Worm (Caenorhabditis elegans): ENCODE results near the gene T24B8.7.

Gene T24B8.7

DNA sequence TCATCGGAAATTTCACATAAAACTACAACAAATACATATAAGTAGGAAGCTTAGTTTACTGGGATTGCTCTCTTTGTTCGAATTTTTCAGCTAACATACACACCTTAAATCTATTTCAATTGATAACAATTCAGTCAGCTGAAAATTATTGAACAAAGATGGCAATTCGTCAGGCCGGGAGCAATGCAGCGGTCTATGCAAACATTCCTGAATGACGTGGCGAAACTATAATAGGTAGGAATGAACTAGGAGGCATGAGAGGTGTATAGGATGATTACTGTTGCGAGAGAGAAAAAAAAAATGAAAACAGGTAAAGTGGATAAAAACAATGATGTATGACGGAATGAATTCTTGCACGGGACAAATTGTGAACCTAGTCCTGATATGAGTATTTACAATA, 11.4 kb downstream of the T24B8.7 start:
- TF ChIP-seq fos-1 (tag; optimal IDR thresholded peaks at IDR 0.05) (peak; percentile 71), unc-55 (GFP tag; optimal IDR thresholded peaks at IDR 0.05) (no peak), nhr-6 (tag; optimal IDR thresholded peaks at IDR 0.05) (no peak)

DNA sequence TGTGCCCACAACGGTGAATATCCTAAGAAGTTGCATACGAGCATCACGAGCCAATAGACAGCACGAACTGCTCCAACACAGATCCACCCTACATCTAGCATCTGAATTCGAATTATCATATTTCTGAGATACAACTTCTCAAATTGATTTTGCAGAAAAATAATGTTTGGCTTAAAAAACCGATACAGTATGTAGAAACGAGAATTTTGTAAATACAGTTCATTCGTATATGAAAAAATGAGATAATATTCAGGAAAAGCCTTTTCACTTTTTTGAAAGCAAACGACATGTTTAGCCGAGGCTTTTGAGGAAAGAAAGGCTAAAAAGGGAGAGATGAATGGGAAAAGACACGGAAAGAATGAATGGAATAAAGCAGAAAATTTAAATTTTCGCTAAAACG, 12.2 kb downstream of the T24B8.7 start, which contains the start of gene F37B12.3:
Gene F37B12.3, minus strand, starts transcription at position 101 of the 400 bp plus-strand sequence.
- TF ChIP-seq alr-1 (tag; optimal IDR thresholded peaks at IDR 0.05) (no peak), nhr-237 (tag; optimal IDR thresholded peaks at IDR 0.05) (no peak), mbf-1 (tag; optimal IDR thresholded peaks at IDR 0.05) (no peak), aly-2 (tag; optimal IDR thresholded peaks at IDR 0.05) (no peak), nhr-77 (tag; optimal IDR thresholded peaks at IDR 0.05) (no peak), unc-39 (tag; optimal IDR thresholded peaks at IDR 0.05) (no peak), nhr-10 (tag; optimal IDR thresholded peaks at IDR 0.05) (no peak)

DNA sequence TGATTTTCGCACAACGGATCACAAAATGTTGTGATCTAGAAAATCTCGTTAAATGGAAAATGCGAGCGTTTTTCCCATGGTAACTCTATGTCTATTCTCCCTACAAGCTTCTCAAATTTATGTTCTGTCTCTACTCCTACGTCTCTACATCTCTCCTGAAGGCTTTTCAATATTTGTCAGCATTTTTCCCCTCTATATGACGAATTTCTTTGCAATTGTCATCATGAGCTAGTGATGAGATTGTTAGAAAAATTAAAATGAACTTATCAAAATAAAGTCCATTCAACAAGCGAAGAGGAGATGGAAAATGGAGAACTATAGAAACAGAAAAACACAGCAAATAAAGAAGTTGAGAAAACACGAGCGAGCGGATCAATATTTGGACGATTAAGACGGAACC, 14.7 kb downstream of the T24B8.7 start:
- no peak for TF ChIP-seq snpc-4 (tag; optimal IDR thresholded peaks at IDR 0.05)
- peak; percentile 15 for TF ChIP-seq fos-1 (tag; optimal IDR thresholded peaks at IDR 0.05)
- peak; percentile 94 for TF ChIP-seq skn-1 (tag; optimal IDR thresholded peaks at IDR 0.05)

DNA sequence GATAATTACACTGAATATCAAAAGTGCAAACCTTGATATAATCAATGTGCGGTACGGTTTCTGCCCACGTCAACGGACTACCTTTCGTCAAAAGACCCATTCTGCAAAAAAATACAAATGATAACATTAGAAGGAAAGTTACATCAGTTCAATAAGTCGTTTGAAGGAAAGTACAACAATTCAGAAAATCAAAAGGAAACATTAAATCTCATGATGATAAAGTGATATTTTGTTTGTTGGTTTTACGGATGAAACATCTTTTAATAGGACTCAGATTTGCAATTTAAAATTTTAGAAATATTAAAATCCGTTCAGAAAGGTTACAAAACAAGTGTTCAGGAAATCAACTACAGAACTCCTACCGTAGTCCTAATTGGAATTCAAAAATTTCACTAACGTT, 15.3 kb downstream of the T24B8.7 start, which contains the start of gene gcs-1:
Gene gcs-1, minus strand, starts transcription at position 101 of the 400 bp plus-strand sequence.
- no peak for TF ChIP-seq ZK546.5 (tag; optimal IDR thresholded peaks at IDR 0.05)
- no peak for TF ChIP-seq F13H6.1 (tag; optimal IDR thresholded peaks at IDR 0.05)
- no peak for TF ChIP-seq ama-1 (optimal IDR thresholded peaks at IDR 0.05)
- no peak for TF ChIP-seq skn-1 (tag; optimal IDR thresholded peaks at IDR 0.05)
- TF ChIP-seq crh-2 (tag; optimal IDR thresholded peaks at IDR 0.05) = no peak

DNA sequence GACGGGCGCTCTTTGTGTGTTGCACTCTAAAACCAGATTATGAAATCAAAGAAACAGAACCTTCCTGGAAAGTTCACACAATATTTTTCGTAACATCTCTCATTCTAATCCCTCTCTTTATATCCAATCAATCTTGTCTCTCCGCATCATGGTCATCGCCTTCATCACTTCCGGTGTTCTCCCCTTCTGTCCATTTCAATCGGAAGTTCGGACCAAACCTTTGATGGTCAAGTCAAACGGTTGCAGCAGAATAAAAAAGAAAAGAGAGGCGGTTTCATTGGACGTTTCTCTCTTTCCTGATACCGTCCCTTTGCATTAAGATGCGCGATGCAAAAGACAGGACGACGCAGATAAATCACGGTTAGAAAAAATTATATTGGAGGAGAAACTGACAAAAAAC, 20.4 kb downstream of the T24B8.7 start:
- TF ChIP-seq mdl-1 (tag; optimal IDR thresholded peaks at IDR 0.05) (no peak), nhr-21 (tag; optimal IDR thresholded peaks at IDR 0.05) (peak; percentile 81), Y55F3AM.14 (GFP tag; optimal IDR thresholded peaks at IDR 0.05) (no peak), nhr-77 (tag; optimal IDR thresholded peaks at IDR 0.05) (no peak), sma-3 (GFP tag; optimal IDR thresholded peaks at IDR 0.05) (peak; percentile 12), egl-27 (tag; optimal IDR thresholded peaks at IDR 0.05) (peak; percentile 52), nhr-6 (tag; optimal IDR thresholded peaks at IDR 0.05) (no peak)

- TF ChIP-seq nhr-129 (tag; optimal IDR thresholded peaks at IDR 0.05) = peak; percentile 30
- TF ChIP-seq ztf-4 (tag; optimal IDR thresholded peaks at IDR 0.05) = no peak
- TF ChIP-seq mdl-1 (tag; optimal IDR thresholded peaks at IDR 0.05) = no peak
- peak; percentile 10 for TF ChIP-seq fos-1 (tag; optimal IDR thresholded peaks at IDR 0.05)
- no peak for TF ChIP-seq crh-2 (tag; optimal IDR thresholded peaks at IDR 0.05)
- TF ChIP-seq nhr-12 (tag; optimal IDR thresholded peaks at IDR 0.05) = no peak
- TF ChIP-seq nhr-77 (tag; optimal IDR thresholded peaks at IDR 0.05) = no peak
- no peak for TF ChIP-seq nhr-237 (tag; optimal IDR thresholded peaks at IDR 0.05)
- no peak for TF ChIP-seq elt-1 (tag; optimal IDR thresholded peaks at IDR 0.05)
- TF ChIP-seq mbf-1 (tag; optimal IDR thresholded peaks at IDR 0.05) = no peak
- TF ChIP-seq lsy-2 (tag; optimal IDR thresholded peaks at IDR 0.05) = no peak
- TF ChIP-seq nhr-21 (tag; optimal IDR thresholded peaks at IDR 0.05) = peak; percentile 47
- TF ChIP-seq sma-3 (GFP tag; optimal IDR thresholded peaks at IDR 0.05) = peak; percentile 77
- no peak for TF ChIP-seq egl-27 (tag; optimal IDR thresholded peaks at IDR 0.05)
- no peak for TF ChIP-seq nhr-25 (tag; optimal IDR thresholded peaks at IDR 0.05)
- TF ChIP-seq sma-9 (GFP tag; optimal IDR thresholded peaks at IDR 0.05) = peak; percentile 36
- TF ChIP-seq sma-9 (tag; optimal IDR thresholded peaks at IDR 0.05) = no peak
- no peak for TF ChIP-seq ztf-11 (tag; optimal IDR thresholded peaks at IDR 0.05)
These were observed 21.6 kb downstream of the T24B8.7 start for ce11 chrII:9031891-9032290.

DNA sequence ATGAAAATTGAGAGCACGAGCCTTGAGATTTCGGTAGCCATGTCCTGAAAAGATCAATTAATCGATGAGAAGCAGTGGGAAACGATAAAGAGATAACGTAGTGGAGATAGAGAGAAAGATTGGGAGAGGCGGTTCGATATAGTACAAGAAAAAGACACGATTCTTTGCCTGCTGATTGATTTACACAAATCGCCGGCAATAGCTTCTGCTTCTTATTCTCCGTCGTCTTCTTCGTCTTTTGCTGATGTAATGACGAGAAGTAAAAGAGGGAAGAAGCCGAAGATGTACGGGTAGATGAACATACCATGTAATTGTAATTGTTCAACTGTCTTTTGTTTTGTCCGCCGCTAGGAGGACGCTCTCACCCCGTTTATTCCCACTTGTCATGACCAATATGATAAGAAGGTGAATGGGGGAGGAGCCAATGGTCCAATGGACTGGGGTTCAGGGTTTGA, 24.2 kb downstream of the T24B8.7 start, which contains the start of gene F37B12.1:
Gene F37B12.1, minus strand, starts transcription at position 51 of the 455 bp plus-strand sequence.
- TF ChIP-seq C34F6.9 (tag; optimal IDR thresholded peaks at IDR 0.05) (no peak), nhr-129 (tag; optimal IDR thresholded peaks at IDR 0.05) (no peak)

Data from whole organism, L2 larva.